Fruit fly (Drosophila melanogaster): ENCODE measurements around the gene CG33099.
A peak's percentile ranks its signal among the peaks of the same experiment; 100 is the strongest.

dm6 chr3R:22530305-22530704, at the start of gene CG33099:
- no peak for TF ChIP-seq CG12236 (GFP tag; optimal IDR thresholded peaks at IDR 0.05)
- TF ChIP-seq scrt (GFP tag; optimal IDR thresholded peaks at IDR 0.05), result peak; percentile 32

Data from whole organism, embryonic.